Worm (Caenorhabditis elegans): ENCODE results near the gene F47D12.9.

The F47D12.9 gene

DNA sequence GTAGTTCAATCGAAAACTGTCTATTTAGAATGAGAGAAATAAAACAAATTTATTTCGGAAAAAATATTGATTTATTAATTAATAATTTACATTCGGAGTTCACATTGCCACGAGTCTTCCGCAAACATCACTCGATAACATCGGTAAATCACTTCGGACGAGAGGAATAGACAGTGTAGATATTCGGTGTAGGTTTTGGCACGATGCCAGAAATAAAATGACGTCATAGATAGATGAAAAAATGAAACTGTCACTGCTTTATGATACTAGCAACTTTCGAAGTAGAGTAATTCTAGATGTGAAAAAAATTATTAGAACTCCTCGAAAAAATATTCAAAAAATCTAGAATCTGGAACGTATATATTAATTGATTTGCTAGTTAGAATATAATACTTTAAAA is 23.7 kb downstream of the F47D12.9 start:
- TF ChIP-seq blmp-1 (tag; optimal IDR thresholded peaks at IDR 0.05; ENCODE audit: insufficient read depth), result no peak
- peak; percentile 3 for TF ChIP-seq sma-9 (GFP tag; optimal IDR thresholded peaks at IDR 0.05)
- no peak for TF ChIP-seq sma-9 (tag; optimal IDR thresholded peaks at IDR 0.05)

DNA sequence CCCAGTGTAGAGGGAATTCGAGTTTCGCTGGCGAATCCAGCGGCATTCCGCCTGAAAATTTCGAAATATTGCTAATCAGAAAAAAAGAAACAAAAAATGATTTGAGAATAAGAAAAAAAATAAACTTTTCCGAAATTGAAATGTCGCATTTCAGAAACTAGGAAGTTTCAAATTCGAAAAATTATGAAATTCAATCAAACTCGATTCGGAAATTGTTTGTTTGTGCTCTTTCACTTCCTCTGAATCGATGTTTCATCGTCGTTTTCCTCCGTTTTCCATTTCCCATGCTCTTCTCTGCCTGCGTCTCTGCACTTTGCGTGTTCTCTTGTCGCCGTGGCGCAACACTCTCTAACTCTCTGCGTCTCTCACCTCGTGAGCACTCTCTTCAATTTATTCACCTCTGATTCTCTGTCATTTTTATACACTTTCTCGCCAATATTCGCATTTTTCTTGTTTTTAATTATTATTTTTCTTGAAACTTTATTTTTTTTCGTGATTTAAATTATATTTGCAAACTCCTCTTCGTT is 24.8 kb downstream of the F47D12.9 start, which contains the start of gene C18F10.7:
TSS of gene C18F10.7 (minus strand) at position 51 of the 527 bp plus-strand sequence.
- TF ChIP-seq sma-3 (GFP tag; optimal IDR thresholded peaks at IDR 0.05) (peak; percentile 30), sem-4 (tag; optimal IDR thresholded peaks at IDR 0.05) (peak; percentile 80), lin-39 (tag; optimal IDR thresholded peaks at IDR 0.05) (no peak), skn-1 (tag; optimal IDR thresholded peaks at IDR 0.05) (no peak), nhr-129 (tag; optimal IDR thresholded peaks at IDR 0.05) (peak; percentile 57), crh-2 (tag; optimal IDR thresholded peaks at IDR 0.05) (peak; percentile 66), unc-55 (GFP tag; optimal IDR thresholded peaks at IDR 0.05) (peak; percentile 74), dmd-4 (tag; optimal IDR thresholded peaks at IDR 0.05) (no peak), R02D3.7 (tag; optimal IDR thresholded peaks at IDR 0.05) (peak; percentile 2), C34F6.9 (tag; optimal IDR thresholded peaks at IDR 0.05) (peak; percentile 87), Y55F3AM.14 (GFP tag; optimal IDR thresholded peaks at IDR 0.05) (no peak), elt-3 (tag; optimal IDR thresholded peaks at IDR 0.05) (no peak), ceh-82 (tag; optimal IDR thresholded peaks at IDR 0.05) (no peak), aly-2 (tag; optimal IDR thresholded peaks at IDR 0.05) (no peak), nhr-23 (tag; optimal IDR thresholded peaks at IDR 0.05) (no peak), fos-1 (tag; optimal IDR thresholded peaks at IDR 0.05) (peak; percentile 54), zag-1 (tag; optimal IDR thresholded peaks at IDR 0.05) (no peak), snpc-4 (tag; optimal IDR thresholded peaks at IDR 0.05) (peak; percentile 25), egl-27 (tag; optimal IDR thresholded peaks at IDR 0.05) (peak; percentile 55), lsy-2 (tag; optimal IDR thresholded peaks at IDR 0.05) (peak in 1 of 2 experiments; percentile 80), ztf-4 (tag; optimal IDR thresholded peaks at IDR 0.05) (no peak), F13H6.1 (tag; optimal IDR thresholded peaks at IDR 0.05) (peak; percentile 70), lin-13 (GFP tag; optimal IDR thresholded peaks at IDR 0.05) (peak; percentile 49), gmeb-1 (tag; optimal IDR thresholded peaks at IDR 0.05) (peak; percentile 63), sma-9 (GFP tag; optimal IDR thresholded peaks at IDR 0.05) (peak; percentile 91), sma-9 (tag; optimal IDR thresholded peaks at IDR 0.05) (no peak), mdl-1 (tag; optimal IDR thresholded peaks at IDR 0.05) (peak; percentile 85 to 90), nhr-6 (tag; optimal IDR thresholded peaks at IDR 0.05) (no peak), mab-5 (tag; optimal IDR thresholded peaks at IDR 0.05) (peak; percentile 61), nhr-11 (tag; optimal IDR thresholded peaks at IDR 0.05) (no peak), ceh-16 (tag; optimal IDR thresholded peaks at IDR 0.05) (no peak), peb-1 (tag; optimal IDR thresholded peaks at IDR 0.05) (no peak), nhr-12 (tag; optimal IDR thresholded peaks at IDR 0.05) (no peak)

DNA sequence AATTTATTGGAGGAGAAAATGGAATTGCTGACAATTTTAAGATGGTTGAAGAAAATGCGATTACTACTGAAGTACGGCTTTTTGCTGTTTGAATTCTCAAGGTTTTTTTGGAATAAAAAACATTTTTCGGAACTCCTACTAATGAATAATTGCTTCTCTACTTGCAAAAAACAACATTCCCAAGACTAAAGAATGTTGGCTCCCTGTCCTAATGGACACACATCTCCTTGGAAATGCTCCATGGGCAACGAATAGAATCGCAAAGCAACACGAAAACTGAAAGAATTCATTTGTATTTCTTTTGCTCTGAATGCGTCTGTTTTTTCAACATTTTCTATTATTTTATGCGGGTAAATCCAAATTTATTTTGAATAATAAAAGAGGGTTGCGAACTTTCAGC is 30.3 kb downstream of the F47D12.9 start, which contains the start of gene C18F10.2:
TSS of gene C18F10.2 (plus strand) at position 301 of the 400 bp plus-strand sequence.
- TF ChIP-seq egl-27 (tag; optimal IDR thresholded peaks at IDR 0.05), result no peak
- no peak for TF ChIP-seq nhr-6 (tag; optimal IDR thresholded peaks at IDR 0.05)
- TF ChIP-seq ztf-1 (GFP tag; conservative IDR thresholded peaks at IDR 0.05), result no peak
- TF ChIP-seq peb-1 (tag; optimal IDR thresholded peaks at IDR 0.05), result no peak
- TF ChIP-seq zag-1 (tag; optimal IDR thresholded peaks at IDR 0.05), result no peak
- TF ChIP-seq alr-1 (tag; optimal IDR thresholded peaks at IDR 0.05), result no peak
- no peak for TF ChIP-seq R02D3.7 (tag; optimal IDR thresholded peaks at IDR 0.05)
- no peak for TF ChIP-seq unc-62 (GFP tag; optimal IDR thresholded peaks at IDR 0.05)
- TF ChIP-seq dmd-4 (tag; optimal IDR thresholded peaks at IDR 0.05), result no peak
- TF ChIP-seq F13H6.1 (tag; optimal IDR thresholded peaks at IDR 0.05), result no peak
- no peak for TF ChIP-seq nhr-77 (tag; optimal IDR thresholded peaks at IDR 0.05)
- TF ChIP-seq C34F6.9 (tag; optimal IDR thresholded peaks at IDR 0.05), result no peak
- no peak for TF ChIP-seq ceh-82 (tag; optimal IDR thresholded peaks at IDR 0.05)
- TF ChIP-seq fos-1 (tag; optimal IDR thresholded peaks at IDR 0.05), result no peak

DNA sequence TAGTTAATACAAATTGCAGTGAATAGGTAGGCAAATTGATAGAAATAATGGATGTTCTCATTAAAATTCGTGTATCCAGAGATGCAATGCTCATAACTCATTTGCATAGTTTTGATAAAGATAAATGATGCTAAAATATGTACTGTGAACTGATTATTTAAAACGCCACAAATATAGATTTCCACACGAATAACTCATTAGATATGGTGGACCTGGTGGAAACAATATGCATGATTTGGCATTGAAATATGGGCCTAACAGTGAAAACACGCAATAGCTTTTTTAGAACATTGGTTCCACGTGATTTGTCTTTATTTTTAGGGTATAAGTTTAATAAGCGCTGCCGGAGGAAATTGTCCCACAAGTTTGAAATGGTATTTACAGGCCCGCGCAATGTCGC is 32.9 kb downstream of the F47D12.9 start, which contains the start of gene srg-3:
TSS of gene srg-3 (minus strand) at position 101 of the 400 bp plus-strand sequence.
- TF ChIP-seq zag-1 (tag; optimal IDR thresholded peaks at IDR 0.05), result no peak
- no peak for TF ChIP-seq sma-3 (GFP tag; optimal IDR thresholded peaks at IDR 0.05)
- TF ChIP-seq blmp-1 (tag; optimal IDR thresholded peaks at IDR 0.05; ENCODE audit: insufficient read depth), result no peak
- TF ChIP-seq Y55F3AM.14 (GFP tag; optimal IDR thresholded peaks at IDR 0.05), result no peak
- TF ChIP-seq lin-13 (GFP tag; optimal IDR thresholded peaks at IDR 0.05), result no peak
- TF ChIP-seq nhr-12 (tag; optimal IDR thresholded peaks at IDR 0.05), result no peak

Data from whole organism, L2 larva.